Fruit fly (Drosophila melanogaster) whole organism, prepupa: ENCODE measurements around the gene CG7246.

ENCODE experiments used
- Blimp-1 ChIP-seq: fragments of 200-800 bp; sonication (Bioruptor generic); optimal IDR thresholded peaks from 3 replicates; lab custom pipeline; 2017; ENCODE audit warnings: missing biosample characterization, missing genetic modification characterization, mild to moderate bottlenecking, moderate library complexity, missing genetic modification reagents
- CG10631 ChIP-seq: fragments of 200-800 bp; sonication (Bioruptor generic); optimal IDR thresholded peaks from 2 replicates; lab custom pipeline; 2016; ENCODE audit warnings: missing biosample characterization, missing genetic modification characterization
- CG10669 ChIP-seq: fragments of 200-800 bp; sonication (Bioruptor generic); optimal IDR thresholded peaks from 3 replicates; lab custom pipeline; 2018; ENCODE audit warnings: missing biosample characterization, mild to moderate bottlenecking, missing genetic modification characterization, moderate library complexity
- CG11762 ChIP-seq: fragments of 200-800 bp; sonication (Bioruptor generic); optimal IDR thresholded peaks from 3 replicates; lab custom pipeline; 2016; ENCODE audit warnings: missing biosample characterization, missing genetic modification characterization; ENCODE audit not compliant: insufficient read depth
- CG11902 ChIP-seq: fragments of 200-800 bp; sonication (Bioruptor generic); optimal IDR thresholded peaks from 3 replicates; lab custom pipeline; 2016; ENCODE audit warnings: missing biosample characterization, missing genetic modification characterization
- CG15336 ChIP-seq: fragments of 200-800 bp; sonication (Bioruptor generic); IDR thresholded peaks from 2 replicates; pipeline ENCODE4 v1.3.6; 2022; ENCODE audit warnings: missing biosample characterization, missing genetic modification characterization
- CG1621 ChIP-seq: fragments of 200-800 bp; sonication (Bioruptor generic); optimal IDR thresholded peaks from 3 replicates; lab custom pipeline; 2018; ENCODE audit warnings: missing biosample characterization, mild to moderate bottlenecking, missing genetic modification characterization
- CG16779 ChIP-seq: fragments of 200-800 bp; sonication (Bioruptor generic); optimal IDR thresholded peaks from 3 replicates; lab custom pipeline; 2017; ENCODE audit warnings: missing biosample characterization, mild to moderate bottlenecking, missing genetic modification characterization
- CG3032 ChIP-seq: fragments of 200-800 bp; optimal IDR thresholded peaks from 2 replicates; lab custom pipeline; 2019; ENCODE audit warnings: missing biosample characterization, mild to moderate bottlenecking, missing genetic modification characterization, moderate library complexity
- CG32006 ChIP-seq: fragments of 200-800 bp; sonication (Bioruptor generic); optimal IDR thresholded peaks from 3 replicates; lab custom pipeline; 2017; ENCODE audit warnings: missing biosample characterization, mild to moderate bottlenecking, missing genetic modification characterization
- CG34406 ChIP-seq: fragments of 200-800 bp; sonication (Bioruptor generic); optimal IDR thresholded peaks from 3 replicates; lab custom pipeline; 2016; ENCODE audit warnings: missing biosample characterization, missing genetic modification characterization
- CG3919 ChIP-seq: fragments of 200-800 bp; sonication (Bioruptor generic); optimal IDR thresholded peaks from 3 replicates; lab custom pipeline; 2016; ENCODE audit warnings: missing biosample characterization, missing genetic modification characterization
- CG4318 ChIP-seq: fragments of 200-800 bp; sonication (Bioruptor generic); optimal IDR thresholded peaks from 3 replicates; lab custom pipeline; 2017; ENCODE audit warnings: missing biosample characterization, mild to moderate bottlenecking, missing genetic modification characterization
- CG6163 ChIP-seq: fragments of 200-800 bp; sonication (Bioruptor generic); IDR thresholded peaks from 3 replicates; pipeline ENCODE4 v1.3.6; 2022; ENCODE audit warnings: missing biosample characterization, missing genetic modification characterization
- CG6792 ChIP-seq: fragments of 200-800 bp; sonication (Bioruptor generic); optimal IDR thresholded peaks from 3 replicates; lab custom pipeline; 2016; ENCODE audit warnings: missing biosample characterization, missing genetic modification characterization
- CG6808 ChIP-seq: fragments of 200-800 bp; sonication (Bioruptor generic); optimal IDR thresholded peaks from 3 replicates; lab custom pipeline; 2017; ENCODE audit warnings: missing biosample characterization, missing genetic modification characterization, mild to moderate bottlenecking, moderate library complexity, missing genetic modification reagents
- CG6854 ChIP-seq: fragments of 200-800 bp; sonication (Bioruptor generic); optimal IDR thresholded peaks from 2 replicates; lab custom pipeline; 2017; ENCODE audit warnings: missing biosample characterization, mild to moderate bottlenecking, missing genetic modification characterization
- CG8119 ChIP-seq: fragments of 200-800 bp; sonication (Bioruptor generic); IDR thresholded peaks from 3 replicates; pipeline ENCODE4 v1.3.6; 2022; ENCODE audit warnings: missing biosample characterization, missing genetic modification characterization
- CG8632 ChIP-seq: fragments of 200-800 bp; sonication (Bioruptor generic); optimal IDR thresholded peaks from 3 replicates; lab custom pipeline; 2016; ENCODE audit warnings: missing biosample characterization, missing genetic modification characterization
- Eip78C ChIP-seq: fragments of 200-800 bp; sonication (Bioruptor generic); peaks from one replicate; lab custom pipeline; 2016; ENCODE audit warnings: missing biosample characterization, missing genetic modification characterization
- Eip93F ChIP-seq: fragments of 200-800 bp; sonication (Bioruptor generic); optimal IDR thresholded peaks from 2 replicates; lab custom pipeline; 2016; ENCODE audit warnings: missing biosample characterization, mild to moderate bottlenecking, missing genetic modification characterization
- Ets21C ChIP-seq: fragments of 200-800 bp; sonication (Bioruptor generic); optimal IDR thresholded peaks from 3 replicates; lab custom pipeline; 2016; ENCODE audit warnings: missing biosample characterization, missing genetic modification characterization
- Hr38 ChIP-seq: sonication (Bioruptor generic); optimal IDR thresholded peaks from 2 replicates; lab custom pipeline; 2016; ENCODE audit warnings: missing biosample characterization, missing genetic modification characterization
- Lpt ChIP-seq: fragments of 200-800 bp; sonication (Bioruptor generic); optimal IDR thresholded peaks from 3 replicates; lab custom pipeline; 2016; ENCODE audit warnings: missing biosample characterization, missing genetic modification characterization
- Smox ChIP-seq: fragments of 200-800 bp; sonication (Bioruptor generic); optimal IDR thresholded peaks from 3 replicates; lab custom pipeline; 2016; ENCODE audit warnings: missing biosample characterization, missing genetic modification characterization
- Sox102F ChIP-seq: fragments of 200-800 bp; sonication (Bioruptor generic); optimal IDR thresholded peaks from 2 replicates; lab custom pipeline; 2016; ENCODE audit warnings: missing biosample characterization, mild to moderate bottlenecking, missing genetic modification characterization
- Sox14 ChIP-seq: fragments of 200-800 bp; sonication (Bioruptor generic); optimal IDR thresholded peaks from 3 replicates; lab custom pipeline; 2016; ENCODE audit warnings: missing biosample characterization, missing genetic modification characterization
- Sox15 ChIP-seq: fragments of 200-800 bp; sonication (Bioruptor generic); optimal IDR thresholded peaks from 3 replicates; lab custom pipeline; 2016; ENCODE audit warnings: missing biosample characterization, missing genetic modification characterization
- cyc ChIP-seq: fragments of 200-800 bp; sonication (Bioruptor generic); optimal IDR thresholded peaks from 3 replicates; lab custom pipeline; 2016; ENCODE audit warnings: missing biosample characterization, missing genetic modification characterization
- eg ChIP-seq: fragments of 200-800 bp; sonication (Bioruptor generic); IDR thresholded peaks from 3 replicates; pipeline ENCODE4 v1.3.6; 2022; ENCODE audit warnings: missing biosample characterization, missing genetic modification characterization
- esn ChIP-seq: fragments of 200-800 bp; sonication (Bioruptor generic); optimal IDR thresholded peaks from 2 replicates; lab custom pipeline; 2016; ENCODE audit warnings: missing biosample characterization, mild to moderate bottlenecking, missing genetic modification characterization, moderate library complexity
- fd85E ChIP-seq: fragments of 200-800 bp; sonication (Bioruptor generic); optimal IDR thresholded peaks from 3 replicates; lab custom pipeline; 2016; ENCODE audit warnings: missing biosample characterization, missing genetic modification characterization
- fkh ChIP-seq: fragments of 200-800 bp; sonication (Bioruptor generic); optimal IDR thresholded peaks from 3 replicates; lab custom pipeline; 2017; ENCODE audit warnings: missing biosample characterization, mild to moderate bottlenecking, missing genetic modification characterization, moderate library complexity
- lz ChIP-seq: fragments of 200-800 bp; sonication (Bioruptor generic); optimal IDR thresholded peaks from 3 replicates; lab custom pipeline; 2016; ENCODE audit warnings: missing biosample characterization, missing genetic modification characterization
- net ChIP-seq: fragments of 200-800 bp; sonication (Bioruptor generic); optimal IDR thresholded peaks from 3 replicates; lab custom pipeline; 2016; ENCODE audit warnings: missing biosample characterization, missing genetic modification characterization
- pdm3 ChIP-seq: fragments of 200-800 bp; sonication (Bioruptor generic); optimal IDR thresholded peaks from 3 replicates; lab custom pipeline; 2016; ENCODE audit warnings: missing biosample characterization, missing genetic modification characterization
- salr ChIP-seq, 2 experiments: fragments of 200-800 bp; sonication (Bioruptor generic); optimal IDR thresholded peaks; 3 replicates each; lab custom pipeline; 2016 to 2018; ENCODE audit warnings: missing biosample characterization in 2 of 2, missing genetic modification characterization in 2 of 2, mild to moderate bottlenecking in 1 of 2
- spab ChIP-seq: fragments of 200-800 bp; sonication (Bioruptor generic); optimal IDR thresholded peaks from 2 replicates; lab custom pipeline; 2017; ENCODE audit warnings: missing biosample characterization, mild to moderate bottlenecking, missing genetic modification characterization, missing genetic modification reagents
- ss ChIP-seq, 2 experiments: fragments of 200-800 bp; sonication (Bioruptor generic); optimal IDR thresholded peaks; 2 replicates in 1 of 2; 3 replicates in 1 of 2; lab custom pipeline; 2017 to 2018; ENCODE audit warnings: mild to moderate bottlenecking in 2 of 2, missing biosample characterization in 2 of 2, missing genetic modification characterization in 2 of 2, moderate library complexity in 1 of 2
- svp ChIP-seq: fragments of 200-800 bp; sonication (Bioruptor generic); peaks from one replicate; lab custom pipeline; 2016; ENCODE audit warnings: missing biosample characterization, missing genetic modification characterization
- vri ChIP-seq: fragments of 200-800 bp; sonication (Bioruptor generic); optimal IDR thresholded peaks from 3 replicates; lab custom pipeline; 2016; ENCODE audit warnings: missing biosample characterization, mild to moderate bottlenecking, missing genetic modification characterization

The CG7246 gene

DNA sequence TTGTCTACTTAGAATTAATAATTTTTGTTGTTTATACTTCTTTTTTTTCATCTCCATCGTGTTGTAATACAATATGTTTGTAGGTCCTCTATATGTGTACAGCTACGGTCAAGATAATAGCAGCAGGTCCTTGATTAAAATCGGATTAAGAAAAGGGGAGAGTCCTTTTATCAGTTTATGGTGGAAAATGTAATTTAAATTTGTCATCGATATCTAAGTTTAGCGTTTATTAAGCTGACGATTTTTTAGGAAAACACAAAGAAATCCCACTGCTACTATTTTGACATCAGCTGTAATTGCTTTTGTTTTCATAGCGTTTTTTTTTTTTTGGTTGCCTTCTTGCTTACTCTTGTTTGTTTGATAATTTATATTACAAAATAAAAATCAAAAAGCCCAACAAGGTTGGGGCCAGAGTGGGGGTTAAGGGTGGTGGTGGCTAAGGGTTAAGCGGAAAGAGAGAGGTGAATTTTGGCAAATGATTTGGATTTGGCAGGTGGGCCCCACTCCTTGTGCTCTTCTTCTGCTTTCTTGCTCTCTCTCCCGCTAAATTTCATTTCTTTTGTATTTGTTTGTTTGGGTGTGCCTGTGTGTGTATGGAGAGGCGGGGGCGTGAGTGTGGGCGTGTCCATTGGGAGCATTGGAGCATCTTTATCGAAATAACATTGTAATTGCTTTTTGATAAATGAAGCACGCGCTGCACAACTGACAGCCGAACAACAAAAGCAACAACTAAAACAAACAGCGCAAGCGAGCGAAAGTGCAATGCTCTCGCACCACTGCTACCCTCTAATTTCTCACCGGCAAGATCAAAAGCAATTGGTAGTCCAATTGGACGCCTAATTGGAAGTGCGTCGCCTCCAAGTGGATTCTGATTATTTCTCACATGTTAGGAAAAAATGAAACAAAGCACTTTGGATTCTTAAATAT lies 40.2 kb upstream of the CG7246 start (continued):
- TF ChIP-seq Smox (peak; percentile 38), lz (GFP tag; lab: Kevin White, UChicago) (peak; percentile 35), Blimp-1 (GFP tag; lab: Kevin White, UChicago) (no peak), CG6792 (GFP tag; lab: Kevin White, UChicago) (peak; percentile 4), ss (GFP tag; optimal IDR thresholded peaks at IDR 0.05; lab: Kevin White, UChicago) (no peak), CG8119 (peak; percentile 30; the same call in 1 of the 3 replicates), pdm3 (peak; percentile 34), Hr38 (GFP tag; lab: Kevin White, UChicago) (no peak), svp (GFP tag; lab: Kevin White, UChicago) (peak; percentile 80), CG15336 (GFP tag; lab: Robert Waterston, UW) (peak; percentile 60), Eip78C (GFP tag; lab: Kevin White, UChicago) (peak; percentile 83), CG8632 (no peak), net (no peak), CG10669 (GFP tag; lab: Kevin White, UChicago) (peak; percentile 30), eg (peak; percentile 50; the same call in 1 of the 3 replicates), CG16779 (tag; lab: Kevin White, UChicago) (no peak), CG34406 (GFP tag; lab: Kevin White, UChicago) (peak; percentile 8), CG6808 (peak; percentile 9), spab (peak; percentile 18), CG10631 (GFP tag; lab: Kevin White, UChicago) (peak; percentile 31), CG4318 (no peak), Sox102F (GFP tag; lab: Kevin White, UChicago) (peak; percentile 55)

DNA sequence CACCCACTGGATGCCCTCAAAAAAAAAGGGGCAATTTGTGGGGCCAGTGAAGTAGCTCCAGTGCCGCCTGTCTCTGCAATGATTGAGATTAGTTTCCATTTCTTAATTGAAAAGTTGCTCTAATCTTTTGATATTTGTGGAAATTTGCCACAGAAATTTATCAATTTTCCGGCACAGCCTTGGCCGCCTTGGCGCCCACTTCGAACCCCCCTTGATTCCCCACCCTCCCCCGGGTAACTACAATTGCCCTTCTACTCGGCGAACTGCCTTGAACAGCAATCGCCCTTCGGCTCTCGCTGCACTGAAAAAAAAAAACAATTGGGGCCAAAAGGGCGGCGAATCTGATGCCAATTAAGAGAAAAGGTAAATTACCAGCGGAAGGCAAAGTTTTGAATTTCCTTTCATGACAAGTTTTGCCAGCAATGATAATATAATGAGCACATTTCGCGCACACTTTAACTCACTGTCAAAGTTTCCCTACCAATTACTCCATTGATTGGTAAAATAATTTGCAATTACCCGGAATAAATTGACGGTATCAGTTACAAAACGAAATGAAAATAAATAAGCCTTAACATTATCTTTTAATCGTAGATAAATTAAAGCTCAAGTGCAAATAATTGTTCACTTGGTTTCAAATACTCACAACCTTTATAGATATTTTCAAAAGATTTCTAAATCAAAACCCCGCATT lies 39.0 kb upstream of the CG7246 start:
- TF ChIP-seq Eip78C (GFP tag; lab: Kevin White, UChicago) (peak; percentile 49), CG6792 (GFP tag; lab: Kevin White, UChicago) (no peak), CG6163 (0 out of 3 replicates have a peak, but pooled peaks have one; percentile 25), Eip93F (GFP tag; lab: Kevin White, UChicago) (no peak), CG32006 (GFP tag; lab: Kevin White, UChicago) (peak; percentile 32), svp (GFP tag; lab: Kevin White, UChicago) (peak; percentile 53), CG3919 (GFP tag; lab: Kevin White, UChicago) (peak; percentile 2)

DNA sequence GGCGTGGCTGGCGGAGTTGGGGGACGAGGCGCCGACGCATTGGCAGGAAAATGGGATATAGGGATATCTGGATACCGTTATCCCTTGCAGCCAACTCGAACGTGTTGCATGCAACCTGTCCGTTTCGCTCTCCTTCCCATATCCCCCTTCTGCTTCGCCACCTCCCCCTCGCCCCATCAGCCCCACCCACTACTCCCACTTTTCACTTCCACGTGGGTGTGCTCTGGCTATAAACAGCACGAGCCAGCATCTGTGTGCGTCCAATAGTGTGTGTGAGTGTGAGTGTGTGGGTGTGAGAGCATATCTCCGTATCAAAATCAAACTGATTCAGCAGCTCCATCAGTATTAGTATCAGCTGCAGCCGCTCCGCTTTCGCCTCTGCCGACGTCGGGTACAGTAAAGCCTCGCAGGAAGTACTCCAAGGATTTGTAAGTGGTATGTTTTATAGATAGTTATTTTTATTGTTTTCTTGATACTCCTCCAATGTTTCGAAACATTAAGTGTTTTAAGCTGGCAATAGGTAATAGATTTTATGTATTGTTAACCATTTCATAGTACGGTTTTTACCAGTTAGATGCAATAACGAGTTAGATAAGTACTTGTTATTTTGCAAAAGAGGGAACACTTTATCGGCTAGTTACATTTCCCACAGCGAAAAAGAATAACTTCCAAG lies 38.2 kb upstream of the CG7246 start:
- TF ChIP-seq CG8119 (no peak), Eip78C (GFP tag; lab: Kevin White, UChicago) (peak; percentile 87), lz (GFP tag; lab: Kevin White, UChicago) (no peak), net (no peak), cyc (GFP tag; lab: Kevin White, UChicago) (peak; percentile 38), fd85E (GFP tag; lab: Kevin White, UChicago) (no peak), pdm3 (no peak), fkh (no peak), svp (GFP tag; lab: Kevin White, UChicago) (peak; percentile 78), Ets21C (no peak), spab (no peak), Sox15 (GFP tag; lab: Kevin White, UChicago) (no peak), CG6854 (GFP tag; lab: Kevin White, UChicago) (no peak), Sox102F (GFP tag; lab: Kevin White, UChicago) (no peak), CG34406 (GFP tag; lab: Kevin White, UChicago) (no peak), CG6792 (GFP tag; lab: Kevin White, UChicago) (no peak), esn (no peak), CG3919 (GFP tag; lab: Kevin White, UChicago) (peak; percentile 22), salr (GFP tag; optimal IDR thresholded peaks at IDR 0.05; lab: Kevin White, UChicago) (no peak), CG6163 (0 out of 3 replicates have a peak, but pooled peaks have one; percentile 27), Sox14 (GFP tag; lab: Kevin White, UChicago) (no peak), Lpt (GFP tag; lab: Kevin White, UChicago) (no peak), CG11902 (GFP tag; lab: Kevin White, UChicago) (no peak), Blimp-1 (GFP tag; lab: Kevin White, UChicago) (no peak), CG15336 (GFP tag; lab: Robert Waterston, UW) (no peak), CG4318 (no peak), CG11762 (GFP tag; lab: Kevin White, UChicago) (peak; percentile 10), CG16779 (tag; lab: Kevin White, UChicago) (no peak), CG3032 (tag; lab: Kevin White, UChicago) (no peak), vri (GFP tag; lab: Kevin White, UChicago) (no peak), CG1621 (no peak), CG32006 (GFP tag; lab: Kevin White, UChicago) (no peak)
